Worm (Caenorhabditis elegans): ENCODE results near the gene F49F1.11.

DNA sequence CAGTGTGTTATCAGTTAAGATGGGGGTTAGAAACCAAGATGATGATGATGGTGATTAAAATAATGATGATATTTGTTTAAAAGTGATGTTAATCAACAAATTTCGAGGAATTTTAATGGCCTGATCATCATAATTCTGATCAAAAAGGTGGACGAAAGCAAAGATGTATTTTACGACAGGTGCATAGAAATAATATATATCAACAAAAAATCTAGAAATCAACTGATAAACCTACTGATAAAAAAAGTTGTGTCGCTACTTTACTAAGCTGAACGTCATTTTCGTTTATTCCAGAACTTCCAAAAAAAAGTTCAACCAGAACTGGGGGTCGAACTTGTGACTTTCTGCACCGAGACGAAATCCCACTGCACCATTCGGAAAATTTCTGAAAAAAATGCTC is 18.1 kb downstream of the F49F1.11 start, which contains the start of gene mul-1:
- TF ChIP-seq ref-1 (GFP tag; conservative IDR thresholded peaks at IDR 0.05), result no peak
- no peak for TF ChIP-seq tab-1 (GFP tag; IDR thresholded peaks at IDR 0.05)
- TF ChIP-seq ztf-29 (GFP tag; IDR thresholded peaks at IDR 0.05), result no peak

Data from whole organism, midembryonic.